Fruit fly (Drosophila melanogaster): ENCODE measurements around the gene CG8188.

Gene CG8188

dm6 chrX:17732684-17733083, 29.9 kb upstream of the CG8188 start (continued):
- peak in 1 of 3 experiments; percentile 20 for TF ChIP-seq lola (GFP tag; optimal IDR thresholded peaks at IDR 0.05)
- no peak for TF ChIP-seq gsb (GFP tag; IDR thresholded peaks at IDR 0.05)
- TF ChIP-seq Jarid2 (GFP tag; optimal IDR thresholded peaks at IDR 0.05): no peak
- TF ChIP-seq Oaz (GFP tag; IDR thresholded peaks at IDR 0.05): no peak
- peak; percentile 39; the same call in 1 of the 3 replicates for TF ChIP-seq CG17361 (GFP tag; IDR thresholded peaks at IDR 0.05)
- no peak for TF ChIP-seq wor (GFP tag; IDR thresholded peaks at IDR 0.05)
- no peak for TF ChIP-seq Hr39 (optimal IDR thresholded peaks at IDR 0.05)
- no peak for TF ChIP-seq CG11695 (GFP tag; IDR thresholded peaks at IDR 0.05)
- peak; percentile 4 for TF ChIP-seq nmo (GFP tag; optimal IDR thresholded peaks at IDR 0.05)
- no peak for TF ChIP-seq CG13775 (GFP tag; optimal IDR thresholded peaks at IDR 0.05)
- TF ChIP-seq CG3838 (GFP tag; optimal IDR thresholded peaks at IDR 0.05): no peak
- TF ChIP-seq gro (GFP tag; optimal IDR thresholded peaks at IDR 0.05): no peak
- TF ChIP-seq Myb (GFP tag; optimal IDR thresholded peaks at IDR 0.05): no peak
- no peak for TF ChIP-seq CG3163 (GFP tag; optimal IDR thresholded peaks at IDR 0.05)
- peak; percentile 16 for TF ChIP-seq D19A (tag; optimal IDR thresholded peaks at IDR 0.05)
- TF ChIP-seq CG32532 (GFP tag; IDR thresholded peaks at IDR 0.05): no peak
- TF ChIP-seq sqz (GFP tag; optimal IDR thresholded peaks at IDR 0.05): no peak
- peak; percentile 35; the same call in 1 of the 2 replicates for TF ChIP-seq Xrp1 (GFP tag; IDR thresholded peaks at IDR 0.05)
- TF ChIP-seq gem (tag; optimal IDR thresholded peaks at IDR 0.05): peak; percentile 37
- TF ChIP-seq crp (GFP tag; optimal IDR thresholded peaks at IDR 0.05): no peak
- TF ChIP-seq croc (GFP tag; conservative IDR thresholded peaks at IDR 0.05): 0 out of 3 replicates have a peak, but pooled peaks have one; percentile 17
- TF ChIP-seq jumu (GFP tag; optimal IDR thresholded peaks at IDR 0.05): no peak
- TF ChIP-seq crol (GFP tag; IDR thresholded peaks at IDR 0.05): no peak
- TF ChIP-seq Hr78 (GFP tag; optimal IDR thresholded peaks at IDR 0.05): no peak
- peak; percentile 1 for TF ChIP-seq CG9727 (GFP tag; optimal IDR thresholded peaks at IDR 0.05)
- peak; percentile 62 for TF ChIP-seq sens (GFP tag)
- peak; percentile 32 for TF ChIP-seq CG11504 (tag; optimal IDR thresholded peaks at IDR 0.05)
- TF ChIP-seq fd3F (GFP tag; optimal IDR thresholded peaks at IDR 0.05): no peak
- TF ChIP-seq HmgZ (tag; optimal IDR thresholded peaks at IDR 0.05): no peak
- no peak for TF ChIP-seq CG4360 (GFP tag; IDR thresholded peaks at IDR 0.05)
- no peak for TF ChIP-seq YL-1 (GFP tag; optimal IDR thresholded peaks at IDR 0.05)
- no peak for TF ChIP-seq Hey (tag; optimal IDR thresholded peaks at IDR 0.05)
- TF ChIP-seq pita (GFP tag; optimal IDR thresholded peaks at IDR 0.05): no peak
- no peak for TF ChIP-seq MBD-R2 (GFP tag; IDR thresholded peaks at IDR 0.05)
- no peak for TF ChIP-seq CG1024 (GFP tag; IDR thresholded peaks at IDR 0.05)
- TF ChIP-seq CG10979 (tag; optimal IDR thresholded peaks at IDR 0.05): peak; percentile 45
- no peak for TF ChIP-seq CG12071 (GFP tag; optimal IDR thresholded peaks at IDR 0.05)
- peak; percentile 24 for TF ChIP-seq CG2712 (tag; optimal IDR thresholded peaks at IDR 0.05)
- no peak for TF ChIP-seq danr (GFP tag; IDR thresholded peaks at IDR 0.05)
- no peak for TF ChIP-seq B-H2 (GFP tag; optimal IDR thresholded peaks at IDR 0.05)
- no peak for TF ChIP-seq slp2 (GFP tag; optimal IDR thresholded peaks at IDR 0.05)
- TF ChIP-seq Oli (tag; optimal IDR thresholded peaks at IDR 0.05): peak; percentile 9
- TF ChIP-seq Lhr (GFP tag; optimal IDR thresholded peaks at IDR 0.05): no peak
- TF ChIP-seq CG7839 (tag; optimal IDR thresholded peaks at IDR 0.05): peak; percentile 17
- TF ChIP-seq CG6272 (GFP tag; IDR thresholded peaks at IDR 0.05): no peak
- TF ChIP-seq sr (GFP tag; IDR thresholded peaks at IDR 0.05): no peak
- no peak for TF ChIP-seq CG10565 (GFP tag; optimal IDR thresholded peaks at IDR 0.05)
- TF ChIP-seq CG14710 (tag; optimal IDR thresholded peaks at IDR 0.05): peak; percentile 34
